Worm (Caenorhabditis elegans) whole organism, L4 larva: ENCODE results near the gene K09F6.7.

Experiments used
- F26F4.8 ChIP-seq: fragments of 200-800 bp; sonication (Bioruptor generic); conservative IDR thresholded peaks from 2 replicates; pipeline ENCODE4 v1.3.6; 2022; ENCODE audit warnings: missing genetic modification characterization, missing compliant biosample characterization
- R02D3.7 ChIP-seq: fragments of 150-350 bp; sonication (generic microtip); optimal IDR thresholded peaks from 3 replicates; lab custom pipeline; 2014; ENCODE audit warnings: missing biosample characterization, missing genetic modification characterization
- Y48G9A.11 ChIP-seq: fragments of 200-800 bp; sonication (Bioruptor generic); IDR thresholded peaks from 2 replicates; pipeline ENCODE4 v1.3.6; 2022; ENCODE audit warnings: missing genetic modification reagents, missing genetic modification characterization, missing compliant biosample characterization
- Y5F2A.4 ChIP-seq: fragments of 200-800 bp; sonication (Bioruptor generic); optimal IDR thresholded peaks from 2 replicates; lab custom pipeline; 2018; ENCODE audit warnings: mild to moderate bottlenecking, missing genetic modification characterization, missing compliant biosample characterization
- ZK337.2 ChIP-seq: fragments of 200-800 bp; sonication (Bioruptor generic); IDR thresholded peaks from 2 replicates; pipeline ENCODE4 v1.3.6; 2022; ENCODE audit warnings: missing genetic modification reagents, missing genetic modification characterization, missing compliant biosample characterization
- aha-1 ChIP-seq: fragments of 150-350 bp; peaks from one replicate; lab custom pipeline; 2014; ENCODE audit warnings: missing biosample characterization, missing genetic modification characterization
- ceh-32 ChIP-seq: sonication (generic microtip); optimal IDR thresholded peaks from 2 replicates; lab custom pipeline; 2016; ENCODE audit warnings: mild to moderate bottlenecking, missing genetic modification characterization, missing compliant biosample characterization; ENCODE audit not compliant: poor library complexity
- ctbp-1 ChIP-seq: fragments of 200-800 bp; sonication (Bioruptor generic); IDR thresholded peaks from 2 replicates; pipeline ENCODE4 v1.3.6; 2022; ENCODE audit warnings: missing genetic modification reagents, missing genetic modification characterization, missing compliant biosample characterization
- daf-16 ChIP-seq, 3 experiments: sonication (generic microtip); optimal IDR thresholded peaks; 2 replicates each; lab custom pipeline; 2016 to 2017; ENCODE audit warnings: missing genetic modification characterization in 3 of 3, missing genetic modification reagents in 3 of 3, mild to moderate bottlenecking in 2 of 3, missing compliant biosample characterization in 2 of 3, missing biosample characterization in 1 of 3, moderate library complexity in 1 of 3
- dmd-6 ChIP-seq: fragments of 200-800 bp; sonication (Bioruptor generic); IDR thresholded peaks from 2 replicates; pipeline ENCODE4 v1.3.6; 2022; ENCODE audit warnings: missing genetic modification reagents, missing genetic modification characterization, missing compliant biosample characterization
- dpl-1 ChIP-seq: fragments of 150-350 bp; optimal IDR thresholded peaks from 2 replicates; lab custom pipeline; 2014; ENCODE audit warnings: missing biosample characterization, missing genetic modification reagents, missing genetic modification characterization
- dve-1 ChIP-seq: sonication (generic microtip); optimal IDR thresholded peaks from 2 replicates; lab custom pipeline; 2017; ENCODE audit warnings: antibody characterized with exemption, mild to moderate bottlenecking, missing genetic modification characterization, missing compliant biosample characterization; ENCODE audit not compliant: insufficient read depth
- egl-27 ChIP-seq: sonication (generic microtip); optimal IDR thresholded peaks from 3 replicates; lab custom pipeline; 2017; ENCODE audit warnings: missing biosample characterization, missing genetic modification reagents, missing genetic modification characterization
- fos-1 ChIP-seq: fragments of 150-350 bp; optimal IDR thresholded peaks from 2 replicates; lab custom pipeline; 2014; ENCODE audit warnings: missing biosample characterization, missing genetic modification characterization
- hlh-30 ChIP-seq: sonication (generic microtip); optimal IDR thresholded peaks from 2 replicates; lab custom pipeline; 2017; ENCODE audit warnings: antibody characterized with exemption, mild to moderate bottlenecking, missing genetic modification characterization, missing compliant biosample characterization; ENCODE audit not compliant: insufficient read depth
- hmg-1.1 ChIP-seq: fragments of 200-800 bp; sonication (Bioruptor generic); IDR thresholded peaks from 2 replicates; pipeline ENCODE4 v1.3.6; 2022; ENCODE audit warnings: missing genetic modification reagents, missing genetic modification characterization, missing compliant biosample characterization
- lin-15B ChIP-seq: fragments of 150-350 bp; sonication (generic microtip); optimal IDR thresholded peaks from 3 replicates; lab custom pipeline; 2014; ENCODE audit warnings: missing biosample characterization, missing genetic modification characterization
- lin-29 ChIP-seq: fragments of 200-800 bp; sonication (Bioruptor generic); IDR thresholded peaks from 2 replicates; pipeline ENCODE4 v1.3.6; 2022; ENCODE audit warnings: missing genetic modification reagents, missing genetic modification characterization, missing compliant biosample characterization
- lin-38 ChIP-seq: fragments of 200-800 bp; sonication (Bioruptor generic); IDR thresholded peaks from 2 replicates; pipeline ENCODE4 v1.3.6; 2022; ENCODE audit warnings: missing genetic modification reagents, missing genetic modification characterization, missing compliant biosample characterization
- lin-39 ChIP-seq: fragments of 150-350 bp; optimal IDR thresholded peaks from 2 replicates; lab custom pipeline; 2014; ENCODE audit warnings: missing biosample characterization, missing genetic modification reagents, missing genetic modification characterization
- lsy-2 ChIP-seq, 2 experiments: fragments of 150-350 bp in 1 of 2; sonication (generic microtip) in 1 of 2; optimal IDR thresholded peaks; 2 replicates each; lab custom pipeline; 2014 to 2017; ENCODE audit warnings: missing biosample characterization in 2 of 2, missing genetic modification characterization in 2 of 2
- mep-1 ChIP-seq: fragments of 150-350 bp; sonication (generic microtip); optimal IDR thresholded peaks from 3 replicates; lab custom pipeline; 2014; ENCODE audit warnings: missing biosample characterization, missing genetic modification characterization
- mes-2 ChIP-seq: sonication (generic microtip); optimal IDR thresholded peaks from 2 replicates; lab custom pipeline; 2016; ENCODE audit warnings: missing genotype, mild to moderate bottlenecking, missing genetic modification characterization, missing compliant biosample characterization; ENCODE audit not compliant: poor library complexity, severe bottlenecking
- nhr-10 ChIP-seq: fragments of 150-350 bp; optimal IDR thresholded peaks from 2 replicates; lab custom pipeline; 2014; ENCODE audit warnings: missing biosample characterization, missing genetic modification characterization
- nhr-102 ChIP-seq: sonication (generic microtip); optimal IDR thresholded peaks from 2 replicates; lab custom pipeline; 2016; ENCODE audit warnings: mild to moderate bottlenecking, missing genetic modification characterization, moderate library complexity, missing compliant biosample characterization
- nhr-111 ChIP-seq: fragments of 200-800 bp; sonication (Bioruptor generic); optimal IDR thresholded peaks from 2 replicates; lab custom pipeline; 2018; ENCODE audit warnings: mild to moderate bottlenecking, missing genetic modification characterization, missing compliant biosample characterization
- nhr-25 ChIP-seq: sonication (generic microtip); optimal IDR thresholded peaks from 2 replicates; lab custom pipeline; 2017; ENCODE audit warnings: missing genetic modification characterization, mild to moderate bottlenecking, missing compliant biosample characterization, antibody characterized with exemption, moderate library complexity, borderline replicate concordance; ENCODE audit not compliant: insufficient read depth
- nhr-41 ChIP-seq: fragments of 200-800 bp; sonication (Bioruptor generic); IDR thresholded peaks from 2 replicates; pipeline ENCODE4 v1.3.6; 2022; ENCODE audit warnings: missing genetic modification reagents, missing genetic modification characterization, missing compliant biosample characterization
- nhr-42 ChIP-seq: fragments of 200-800 bp; sonication (Bioruptor generic); IDR thresholded peaks from 2 replicates; pipeline ENCODE4 v1.3.6; 2022; ENCODE audit warnings: missing genetic modification characterization, missing compliant biosample characterization
- pha-4 ChIP-seq, 2 experiments: fragments of 150-350 bp in 1 of 2; fragments of 200-800 bp in 1 of 2; sonication (Bioruptor generic) in 1 of 2; IDR thresholded peaks in 1 of 2; optimal IDR thresholded peaks in 1 of 2; 2 replicates each; pipeline versions ENCODE4 v1.3.6 to Lab custom; 2014 to 2022; ENCODE audit warnings: missing genetic modification characterization in 2 of 2, missing genetic modification reagents in 2 of 2, missing biosample characterization in 1 of 2, missing compliant biosample characterization in 1 of 2
- php-3 ChIP-seq: fragments of 200-800 bp; sonication (Bioruptor generic); IDR thresholded peaks from 2 replicates; pipeline ENCODE4 v1.3.6; 2022; ENCODE audit warnings: missing genetic modification reagents, missing genetic modification characterization, missing compliant biosample characterization
- rbr-2 ChIP-seq: sonication (generic microtip); optimal IDR thresholded peaks from 2 replicates; lab custom pipeline; 2016; ENCODE audit warnings: missing genotype, missing genetic modification characterization, missing compliant biosample characterization
- saeg-2 ChIP-seq: fragments of 200-800 bp; sonication (Bioruptor generic); IDR thresholded peaks from 2 replicates; pipeline ENCODE4 v1.3.6; 2022; ENCODE audit warnings: missing genetic modification reagents, missing genetic modification characterization, missing compliant biosample characterization
- snpc-1.2 ChIP-seq: fragments of 200-800 bp; sonication (Bioruptor generic); IDR thresholded peaks from 2 replicates; pipeline ENCODE4 v1.3.6; 2022; ENCODE audit warnings: missing genetic modification reagents, missing genetic modification characterization, missing compliant biosample characterization
- unc-62 ChIP-seq, 3 experiments: fragments of 150-350 bp in 1 of 3; sonication (generic microtip); optimal IDR thresholded peaks in 2 of 3; peaks in 1 of 3; 1 replicate in 1 of 3; 2 replicates in 2 of 3; lab custom pipeline; 2014 to 2017; ENCODE audit warnings: missing biosample characterization in 3 of 3, missing genetic modification characterization in 3 of 3, missing genetic modification reagents in 3 of 3, missing genotype in 1 of 3
- vab-7 ChIP-seq: fragments of 200-800 bp; sonication (Bioruptor generic); IDR thresholded peaks from 2 replicates; pipeline ENCODE4 v1.3.6; 2022; ENCODE audit warnings: missing genetic modification reagents, missing genetic modification characterization, missing compliant biosample characterization
- zag-1 ChIP-seq: fragments of 150-350 bp; optimal IDR thresholded peaks from 2 replicates; lab custom pipeline; 2014; ENCODE audit warnings: missing biosample characterization, missing genetic modification characterization
- zfp-3 ChIP-seq: fragments of 200-800 bp; sonication (Bioruptor generic); conservative IDR thresholded peaks from 2 replicates; pipeline ENCODE4 v1.3.6; 2022; ENCODE audit warnings: missing genetic modification reagents, missing genetic modification characterization, missing compliant biosample characterization
- ztf-7 ChIP-seq: fragments of 150-350 bp; optimal IDR thresholded peaks from 2 replicates; lab custom pipeline; 2014; ENCODE audit warnings: missing biosample characterization, missing genetic modification characterization

K09F6.7 gene

ce11 chrII:2292027-2292426 is at the start of gene K09F6.7:
TSS of gene K09F6.7 (minus strand) at chrII:2292127.
- TF ChIP-seq fos-1 (tag; lab: Kevin White, UChicago) (no peak), nhr-10 (tag; lab: Kevin White, UChicago) (no peak), egl-27 (tag; lab: Kevin White, UChicago) (no peak), ctbp-1 (GFP tag; lab: Robert Waterston, UW) (no peak), nhr-41 (GFP tag; lab: Robert Waterston, UW) (no peak), ztf-7 (tag; lab: Kevin White, UChicago) (no peak), nhr-42 (GFP tag; lab: Robert Waterston, UW) (no peak), dve-1 (no peak), lin-29 (GFP tag; lab: Robert Waterston, UW) (no peak), lin-15B (no peak), Y48G9A.11 (GFP tag; lab: Robert Waterston, UW) (no peak), snpc-1.2 (no peak), rbr-2 (tag; lab: Kevin White, UChicago) (no peak), lsy-2 (tag; optimal IDR thresholded peaks at IDR 0.05; lab: Kevin White, UChicago) (no peak), F26F4.8 (GFP tag; lab: Robert Waterston, UW) (no peak), zag-1 (tag; lab: Kevin White, UChicago) (no peak), dmd-6 (GFP tag; lab: Robert Waterston, UW) (no peak), vab-7 (GFP tag; lab: Robert Waterston, UW) (no peak)

ce11 chrII:2341515-2341914 is 49.6 kb upstream of the K09F6.7 start, which contains the start of gene enri-1:
TSS of gene enri-1 (minus strand) at chrII:2341615.
- TF ChIP-seq saeg-2 (GFP tag; lab: Robert Waterston, UW) (no peak), Y5F2A.4 (GFP tag; lab: Kevin White, UChicago) (no peak), lin-39 (no peak), zfp-3 (GFP tag; lab: Robert Waterston, UW) (no peak), ZK337.2 (GFP tag; lab: Robert Waterston, UW) (no peak), dpl-1 (GFP tag; lab: Kevin White, UChicago) (no peak), nhr-25 (tag; lab: Kevin White, UChicago) (no peak), unc-62 (GFP tag; optimal IDR thresholded peaks at IDR 0.05 in 1 of 2; lab: Kevin White, UChicago) (no peak), unc-62 (tag; optimal IDR thresholded peaks at IDR 0.05; lab: Kevin White, UChicago) (no peak), zag-1 (tag; lab: Kevin White, UChicago) (no peak), lin-15B (no peak), nhr-102 (tag; lab: Kevin White, UChicago) (no peak), nhr-111 (GFP tag; lab: Kevin White, UChicago) (no peak), mep-1 (no peak), lin-38 (GFP tag; lab: Robert Waterston, UW) (no peak), pha-4 (GFP tag; IDR thresholded peaks at IDR 0.05; lab: Robert Waterston, UW) (no peak), pha-4 (tag; optimal IDR thresholded peaks at IDR 0.05; lab: Kevin White, UChicago) (no peak)

- peak; percentile 23 for TF ChIP-seq R02D3.7 (tag; lab: Kevin White, UChicago)
- peak; percentile 22 for TF ChIP-seq hlh-30
- TF ChIP-seq lsy-2 (tag; optimal IDR thresholded peaks at IDR 0.05; lab: Kevin White, UChicago) = peak in 1 of 2 experiments; percentile 38
- no peak for TF ChIP-seq daf-16 (GFP tag; optimal IDR thresholded peaks at IDR 0.05; lab: Kevin White, UChicago)
- peak; percentile 17 for TF ChIP-seq daf-16 (tag; optimal IDR thresholded peaks at IDR 0.05; lab: Kevin White, UChicago)
- TF ChIP-seq aha-1 (tag; lab: Kevin White, UChicago) = peak; percentile 76
- no peak for TF ChIP-seq ceh-32 (tag; lab: Kevin White, UChicago)
- no peak for TF ChIP-seq php-3 (GFP tag; lab: Robert Waterston, UW)
- TF ChIP-seq hmg-1.1 = 0 out of 2 replicates have a peak, but pooled peaks have one; percentile 23
- TF ChIP-seq mes-2 (tag; lab: Kevin White, UChicago) = peak; percentile 12
Measured at ce11 chrII:2340974-2341373, 49.0 kb upstream of the K09F6.7 start.
